Fruit fly (Drosophila melanogaster) whole organism: Measurements from ENCODE around the gene MED7.

Experiments used
- CG8478 ChIP-seq: fragments of >200 bp; optimal IDR thresholded peaks from 2 replicates; lab custom pipeline; 2018; ENCODE audit warnings: inconsistent platforms
- Dll ChIP-seq: fragments of >200 bp; optimal IDR thresholded peaks from 2 replicates; lab custom pipeline; 2017
- EcR ChIP-seq, 2 experiments: fragments of >200 bp; optimal IDR thresholded peaks; 2 replicates each; lab custom pipeline; 2017; ENCODE audit warnings: missing biosample characterization in 2 of 2, missing genetic modification characterization in 2 of 2, missing genetic modification reagents in 2 of 2
- pan ChIP-seq: fragments of >200 bp; optimal IDR thresholded peaks from 2 replicates; lab custom pipeline; 2017
- psq ChIP-seq: fragments of >200 bp; optimal IDR thresholded peaks from 2 replicates; lab custom pipeline; 2017
- usp ChIP-seq: fragments of >200 bp; optimal IDR thresholded peaks from 2 replicates; lab custom pipeline; 2017; ENCODE audit warnings: missing biosample characterization, missing genetic modification characterization, mixed read lengths

The MED7 gene

dm6 chr3R:10775246-10775645, 14.4 kb upstream of the MED7 start:
- no peak for TF ChIP-seq usp (GFP tag; lab: Kevin White, UChicago)
- TF ChIP-seq EcR (GFP tag; optimal IDR thresholded peaks at IDR 0.05; lab: Kevin White, UChicago) = no peak
- TF ChIP-seq Dll (lab: Kevin White, UChicago) = no peak
- TF ChIP-seq psq (lab: Kevin White, UChicago) = no peak

DNA sequence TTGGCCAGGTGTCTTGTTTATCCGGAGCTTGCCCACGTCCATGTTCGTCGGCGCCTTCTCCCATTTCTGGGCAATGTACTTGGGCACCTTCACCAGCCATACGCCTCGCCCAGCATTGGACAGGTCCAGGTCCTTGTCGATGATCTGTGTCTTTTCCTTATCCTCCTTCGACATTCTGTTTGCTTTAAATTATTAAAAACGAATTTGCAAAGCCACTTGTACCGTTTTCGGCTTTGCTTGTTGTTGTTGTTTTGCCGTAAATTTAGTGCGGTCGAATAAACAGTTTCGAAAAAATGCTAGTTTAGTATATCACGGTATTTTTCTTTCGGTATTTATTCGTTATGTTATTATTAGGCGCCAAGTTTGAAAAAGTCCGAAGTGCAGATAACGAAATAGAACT, 6.7 kb upstream of the MED7 start, which contains the start of gene TfIIFbeta:
Gene TfIIFbeta, minus strand, starts transcription at position 279 of the 400 bp plus-strand sequence.
- TF ChIP-seq psq (lab: Kevin White, UChicago) (no peak), pan (no peak), Dll (lab: Kevin White, UChicago) (no peak), usp (GFP tag; lab: Kevin White, UChicago) (no peak), CG8478 (no peak)

DNA sequence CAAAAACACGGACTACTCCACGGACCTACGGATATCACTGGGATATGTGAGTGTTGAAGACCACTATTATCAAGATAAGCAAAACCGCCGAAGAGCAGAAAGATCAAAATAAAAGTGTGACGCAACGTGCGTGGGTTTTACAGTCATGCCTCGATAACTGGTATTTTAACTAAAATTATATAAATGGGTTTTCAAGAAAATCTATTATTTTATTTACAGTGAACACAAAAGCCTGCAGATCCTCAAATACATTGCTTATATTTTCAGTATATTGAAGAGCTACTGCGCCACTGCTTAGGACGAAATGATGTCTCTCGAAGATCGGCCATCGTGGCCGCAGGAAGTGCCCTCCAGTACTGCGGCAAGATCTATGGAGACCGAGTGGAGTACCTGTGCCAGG, 1.1 kb upstream of the MED7 start:
- TF ChIP-seq EcR (GFP tag; optimal IDR thresholded peaks at IDR 0.05; lab: Kevin White, UChicago) (no peak), CG8478 (no peak), usp (GFP tag; lab: Kevin White, UChicago) (no peak), psq (lab: Kevin White, UChicago) (no peak), pan (no peak), Dll (lab: Kevin White, UChicago) (no peak)

DNA sequence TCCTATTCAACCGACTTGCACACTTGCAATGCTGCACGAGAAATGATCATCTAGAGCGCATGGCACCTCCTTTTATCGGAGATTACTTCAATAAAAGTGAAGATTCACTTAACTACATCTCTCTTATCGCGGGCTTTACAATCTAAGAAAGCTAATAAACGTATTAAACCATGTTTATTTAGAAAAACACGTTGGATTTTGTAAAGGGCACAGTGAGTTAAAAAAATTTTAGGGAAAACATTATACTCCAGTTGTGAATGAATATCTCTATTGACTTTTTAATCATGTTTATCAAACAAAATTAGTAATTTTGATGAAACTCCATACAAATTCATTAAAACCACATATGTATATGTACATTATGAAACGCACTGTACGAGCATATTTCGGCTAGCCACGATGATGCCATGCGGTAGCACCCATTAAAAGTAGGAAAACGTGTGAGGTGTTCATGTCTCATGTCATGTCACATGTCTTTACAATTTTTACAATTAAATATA, 1.4 kb downstream of the MED7 start, which contains the start of gene CG31272:
Gene CG31272, minus strand, starts transcription at position 51 of the 500 bp plus-strand sequence.
- no peak for TF ChIP-seq Dll (lab: Kevin White, UChicago)
- no peak for TF ChIP-seq psq (lab: Kevin White, UChicago)
- no peak for TF ChIP-seq CG8478
- no peak for TF ChIP-seq EcR (GFP tag; optimal IDR thresholded peaks at IDR 0.05; lab: Kevin White, UChicago)
- no peak for TF ChIP-seq pan
- TF ChIP-seq usp (GFP tag; lab: Kevin White, UChicago) = no peak

- TF ChIP-seq Dll (lab: Kevin White, UChicago) = no peak
- TF ChIP-seq pan = no peak
- TF ChIP-seq EcR (GFP tag; optimal IDR thresholded peaks at IDR 0.05; lab: Kevin White, UChicago) = no peak
- TF ChIP-seq CG8478 = no peak
- TF ChIP-seq usp (GFP tag; lab: Kevin White, UChicago) = no peak
- TF ChIP-seq psq (lab: Kevin White, UChicago) = no peak
Observed at dm6 chr3R:10755534-10755933, 5.3 kb downstream of the MED7 start, which contains the start of gene CG14691. CG14691 (minus strand) TSS chr3R:10755634.

- no peak for TF ChIP-seq psq (lab: Kevin White, UChicago)
- no peak for TF ChIP-seq usp (GFP tag; lab: Kevin White, UChicago)
- no peak for TF ChIP-seq CG8478
- no peak for TF ChIP-seq pan
- TF ChIP-seq EcR (GFP tag; optimal IDR thresholded peaks at IDR 0.05; lab: Kevin White, UChicago) = no peak
- TF ChIP-seq Dll (lab: Kevin White, UChicago) = no peak
Observed at dm6 chr3R:10751061-10751460, 9.8 kb downstream of the MED7 start, which contains the start of gene TkR86C. TkR86C (minus strand) TSS chr3R:10751228.

dm6 chr3R:10747650-10748049, 13.2 kb downstream of the MED7 start:
- TF ChIP-seq pan (no peak), psq (lab: Kevin White, UChicago) (no peak)

DNA sequence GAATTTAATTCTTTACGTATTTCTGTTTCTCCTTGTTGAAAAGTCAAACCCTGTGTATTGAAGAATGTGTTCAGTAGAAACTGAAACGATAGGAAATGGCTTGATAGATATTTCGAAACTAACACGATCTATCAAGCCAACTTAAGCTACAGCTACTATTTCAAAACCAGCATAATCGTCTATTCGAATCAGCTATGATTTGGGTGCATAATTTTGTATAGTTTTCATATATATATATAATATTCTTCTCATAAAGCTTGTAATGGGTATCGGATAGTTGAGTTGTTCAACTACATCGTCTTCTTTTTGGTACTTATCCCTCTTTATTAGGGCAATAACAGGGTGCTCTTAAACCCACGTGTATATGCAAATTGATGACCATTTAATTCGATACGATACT, 25.0 kb downstream of the MED7 start, which contains the start of gene tomboy20:
Gene tomboy20, minus strand, starts transcription at position 101 of the 400 bp plus-strand sequence.
- no peak for TF ChIP-seq Dll (lab: Kevin White, UChicago)
- TF ChIP-seq CG8478 = no peak
- no peak for TF ChIP-seq pan

dm6 chr3R:10726714-10727113, 34.1 kb downstream of the MED7 start:
- TF ChIP-seq CG8478 (no peak), Dll (lab: Kevin White, UChicago) (no peak), pan (no peak), psq (lab: Kevin White, UChicago) (no peak), usp (GFP tag; lab: Kevin White, UChicago) (no peak), EcR (GFP tag; optimal IDR thresholded peaks at IDR 0.05; lab: Kevin White, UChicago) (no peak)

DNA sequence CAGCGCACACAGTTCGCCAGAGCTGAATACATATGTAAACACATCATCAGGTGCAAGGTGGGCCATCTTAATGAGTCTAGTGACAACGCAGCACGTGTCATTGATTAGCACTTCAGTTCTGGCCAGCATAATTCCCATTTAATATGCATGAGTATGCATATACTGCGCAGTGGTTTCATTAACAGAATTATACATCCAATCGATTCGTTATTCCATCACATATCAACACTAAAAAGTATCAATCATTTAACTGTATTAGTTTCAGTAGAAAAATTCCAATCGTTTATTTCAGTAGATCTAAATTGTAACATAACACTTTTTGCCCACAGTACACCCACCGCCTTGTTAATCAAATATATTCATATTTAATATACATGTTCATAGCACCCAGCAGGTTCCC, 46.3 kb downstream of the MED7 start, which contains the start of gene CG4073:
Gene CG4073, plus strand, starts transcription at position 301 of the 400 bp plus-strand sequence.
- TF ChIP-seq EcR (GFP tag; optimal IDR thresholded peaks at IDR 0.05; lab: Kevin White, UChicago) (no peak), CG8478 (no peak), psq (lab: Kevin White, UChicago) (no peak), usp (GFP tag; lab: Kevin White, UChicago) (no peak), pan (no peak), Dll (lab: Kevin White, UChicago) (no peak)

DNA sequence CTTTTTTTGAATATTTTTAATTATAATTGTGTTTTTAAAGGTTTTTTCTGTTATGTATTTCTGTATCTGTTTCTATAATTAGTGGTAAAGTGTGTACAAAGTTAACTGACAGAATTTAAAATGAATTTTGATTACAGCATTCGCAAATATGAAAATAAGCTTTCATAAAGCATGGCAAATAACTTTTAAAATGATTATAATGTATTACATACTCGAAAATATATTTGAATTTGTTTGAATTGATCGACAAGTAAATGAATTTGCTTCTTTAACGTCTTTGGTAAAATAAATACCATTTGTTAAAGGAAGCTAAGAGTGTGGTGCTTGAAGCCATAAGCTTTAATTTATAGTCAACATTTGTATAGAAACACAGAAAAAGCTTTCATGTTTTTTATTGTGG, 49.7 kb downstream of the MED7 start, which contains the start of gene CG14689:
Gene CG14689, minus strand, starts transcription at position 101 of the 400 bp plus-strand sequence.
- TF ChIP-seq Dll (lab: Kevin White, UChicago) (no peak), psq (lab: Kevin White, UChicago) (no peak), CG8478 (no peak), pan (no peak), usp (GFP tag; lab: Kevin White, UChicago) (no peak), EcR (GFP tag; optimal IDR thresholded peaks at IDR 0.05; lab: Kevin White, UChicago) (no peak)
